Fruit fly (Drosophila melanogaster): ENCODE data around the gene Npc2b.
A peak's percentile ranks its signal among the peaks of the same experiment; 100 is the strongest.

Gene Npc2b

DNA sequence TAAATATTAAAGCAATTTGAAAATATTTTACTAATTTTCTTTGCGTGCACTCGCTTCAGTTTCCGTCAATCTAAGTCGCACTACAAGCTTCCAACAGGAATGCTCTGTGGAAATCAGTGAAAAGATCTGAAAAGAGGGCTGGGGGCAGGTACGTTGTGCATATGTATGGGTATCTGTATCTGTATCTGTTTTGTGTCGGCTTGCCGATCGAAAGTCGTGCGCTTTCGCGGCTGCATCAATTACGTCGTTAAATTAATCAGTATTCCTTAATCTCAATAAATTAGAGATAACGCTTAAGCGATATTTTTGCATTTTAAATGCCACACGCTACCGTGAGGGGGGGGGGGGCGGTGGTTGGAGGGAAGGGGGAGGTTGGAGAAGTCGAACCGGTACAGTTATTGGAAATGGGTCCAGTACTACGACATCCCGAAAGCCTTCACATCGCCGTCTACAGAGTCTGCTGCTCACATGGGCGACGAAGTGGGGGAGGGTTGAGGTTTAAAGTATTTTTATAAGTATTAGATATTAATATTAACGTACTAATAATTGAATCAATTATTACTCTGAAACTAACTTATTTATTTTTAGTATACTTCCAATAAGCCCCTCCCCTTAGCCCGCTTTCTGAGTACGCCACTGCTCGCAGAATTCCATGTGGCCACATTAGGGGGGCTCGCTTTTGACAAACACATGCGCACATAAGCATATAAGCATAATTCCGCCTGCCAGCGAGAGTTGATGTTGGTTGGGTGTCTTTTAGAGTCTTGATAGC, 36.1 kb upstream of the Npc2b start (continued):
- TF ChIP-seq CG12219 (GFP tag; optimal IDR thresholded peaks at IDR 0.05) (peak; percentile 93), sug (tag; optimal IDR thresholded peaks at IDR 0.05) (peak; percentile 95), CTCF (GFP tag; optimal IDR thresholded peaks at IDR 0.05) (peak; percentile 70), CG3995 (GFP tag; optimal IDR thresholded peaks at IDR 0.05) (peak; percentile 81), B-H2 (GFP tag; optimal IDR thresholded peaks at IDR 0.05) (peak; percentile 88), br (optimal IDR thresholded peaks at IDR 0.05) (no peak), YL-1 (GFP tag; optimal IDR thresholded peaks at IDR 0.05) (peak; percentile 85), bcd (GFP tag; optimal IDR thresholded peaks at IDR 0.05) (peak; percentile 98), CG15073 (GFP tag; optimal IDR thresholded peaks at IDR 0.05) (peak; percentile 59), CG2129 (GFP tag; IDR thresholded peaks at IDR 0.05; ENCODE audit: partially characterized antibody) (no peak), CG7745 (tag; optimal IDR thresholded peaks at IDR 0.05) (no peak), MTF-1 (GFP tag; optimal IDR thresholded peaks at IDR 0.05; ENCODE audit: borderline replicate concordance) (peak; percentile 93), bbx (GFP tag; IDR thresholded peaks at IDR 0.05; ENCODE audit: partially characterized antibody) (no peak), so (GFP tag; IDR thresholded peaks at IDR 0.05) (peak; percentile 98), CG12744 (GFP tag; optimal IDR thresholded peaks at IDR 0.05) (peak; percentile 81), Dfd (GFP tag; optimal IDR thresholded peaks at IDR 0.05) (no peak), CG1792 (GFP tag; optimal IDR thresholded peaks at IDR 0.05) (peak; percentile 75), CG13123 (GFP tag; optimal IDR thresholded peaks at IDR 0.05) (peak; percentile 92), CG2120 (GFP tag; optimal IDR thresholded peaks at IDR 0.05) (peak; percentile 98), Trl (optimal IDR thresholded peaks at IDR 0.05) (no peak), Trl (GFP tag; optimal IDR thresholded peaks at IDR 0.05) (peak; percentile 72), onecut (GFP tag; IDR thresholded peaks at IDR 0.05) (peak; percentile 91), trem (tag; optimal IDR thresholded peaks at IDR 0.05) (peak; percentile 84), CG1832 (GFP tag; optimal IDR thresholded peaks at IDR 0.05) (peak; percentile 32), CG11723 (GFP tag; optimal IDR thresholded peaks at IDR 0.05) (peak; percentile 94), lilli (GFP tag; optimal IDR thresholded peaks at IDR 0.05) (peak; percentile 97), cato (GFP tag; optimal IDR thresholded peaks at IDR 0.05; ENCODE audit: borderline replicate concordance) (peak; percentile 89), Optix (GFP tag; IDR thresholded peaks at IDR 0.05) (peak; percentile 97), cwo (GFP tag; optimal IDR thresholded peaks at IDR 0.05) (peak; percentile 97), ac (GFP tag; optimal IDR thresholded peaks at IDR 0.05) (peak; percentile 48), Ada2b (GFP tag; IDR thresholded peaks at IDR 0.05) (peak; percentile 98), CG42726 (GFP tag; IDR thresholded peaks at IDR 0.05; ENCODE audit: partially characterized antibody) (no peak), CG6175 (GFP tag; IDR thresholded peaks at IDR 0.05) (peak; percentile 96; the same call in 2 of the 3 replicates), CG3163 (GFP tag; optimal IDR thresholded peaks at IDR 0.05) (peak; percentile 36), tx (GFP tag; optimal IDR thresholded peaks at IDR 0.05) (peak; percentile 78), CG17568 (GFP tag; optimal IDR thresholded peaks at IDR 0.05) (peak; percentile 95), pita (GFP tag; optimal IDR thresholded peaks at IDR 0.05) (no peak), danr (GFP tag; IDR thresholded peaks at IDR 0.05) (peak; percentile 96), Taf1 (GFP tag; IDR thresholded peaks at IDR 0.05) (peak; percentile 98), Jarid2 (GFP tag; optimal IDR thresholded peaks at IDR 0.05) (peak; percentile 87), CG14050 (GFP tag; IDR thresholded peaks at IDR 0.05) (peak; percentile 97), CG11398 (GFP tag; optimal IDR thresholded peaks at IDR 0.05) (peak; percentile 36), gem (tag; optimal IDR thresholded peaks at IDR 0.05) (peak; percentile 97), Lpt (GFP tag; optimal IDR thresholded peaks at IDR 0.05) (no peak), tio (GFP tag; optimal IDR thresholded peaks at IDR 0.05) (peak; percentile 92), gsb (GFP tag; IDR thresholded peaks at IDR 0.05) (peak; percentile 97), kni (GFP tag; optimal IDR thresholded peaks at IDR 0.05) (peak; percentile 32), yki (optimal IDR thresholded peaks at IDR 0.05) (no peak), CG14965 (GFP tag; optimal IDR thresholded peaks at IDR 0.05; ENCODE audit: borderline replicate concordance) (no peak), Ets97D (GFP tag; optimal IDR thresholded peaks at IDR 0.05) (peak; percentile 57), Xbp1 (GFP tag; optimal IDR thresholded peaks at IDR 0.05) (peak; percentile 97)

All from whole organism, embryonic.